Fruit fly (Drosophila melanogaster) whole organism, embryonic: ENCODE results near the gene CG2321.

Experiments used
- CG32532 ChIP-seq: fragments of 200-800 bp; sonication (Bioruptor generic); IDR thresholded peaks from 2 replicates; pipeline ENCODE4 v1.3.6; 2022; ENCODE audit warnings: missing biosample characterization, missing genetic modification characterization
- CG8944 ChIP-seq: fragments of 200-800 bp; sonication (Bioruptor generic); optimal IDR thresholded peaks from 3 replicates; lab custom pipeline; 2016; ENCODE audit warnings: missing biosample characterization, missing genetic modification characterization
- br ChIP-seq: fragments of >200 bp; optimal IDR thresholded peaks from 2 replicates; lab custom pipeline; 2017
- fd102C ChIP-seq: fragments of 200-800 bp; sonication (Bioruptor generic); optimal IDR thresholded peaks from 2 replicates; lab custom pipeline; 2018; ENCODE audit warnings: missing biosample characterization, mild to moderate bottlenecking, missing genetic modification characterization, moderate library complexity
- kay ChIP-seq: fragments of 200-800 bp; sonication (Bioruptor generic); optimal IDR thresholded peaks from 2 replicates; lab custom pipeline; 2016; ENCODE audit warnings: missing biosample characterization, missing genetic modification characterization

DNA sequence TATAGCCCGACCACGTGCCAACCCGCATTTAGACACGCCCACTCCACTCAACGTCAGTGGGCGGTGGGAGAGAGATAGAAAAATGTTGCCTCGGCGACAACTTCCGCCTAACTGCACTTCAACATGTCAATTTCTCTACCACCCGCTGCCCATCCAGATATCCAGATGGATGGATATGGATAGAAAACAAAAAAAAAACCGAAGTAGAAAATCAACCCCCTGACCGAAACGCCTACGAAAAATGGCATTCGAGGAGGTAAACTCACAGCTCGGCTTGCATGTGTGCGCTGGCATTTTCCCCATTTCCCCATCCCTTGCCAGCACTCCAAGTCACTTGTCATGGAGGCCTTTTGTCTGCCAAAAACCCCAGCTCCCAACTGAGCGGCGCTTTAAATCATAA is 22.3 kb downstream of the CG2321 start:
- TF ChIP-seq CG32532 = no peak
- TF ChIP-seq CG8944 (GFP tag; lab: Kevin White, UChicago) = no peak
- no peak for TF ChIP-seq fd102C (GFP tag; lab: Kevin White, UChicago)
- no peak for TF ChIP-seq br (lab: Kevin White, UChicago)
- TF ChIP-seq kay (GFP tag; lab: Kevin White, UChicago) = no peak
